Worm (Caenorhabditis elegans) whole organism, L1 larva: ENCODE results near the gene tag-89.

Source experiments
- C04F5.9 ChIP-seq: sonication (generic microtip); optimal IDR thresholded peaks from 2 replicates; lab custom pipeline; 2016; ENCODE audit warnings: missing genetic modification characterization, missing compliant biosample characterization
- C34B4.2 ChIP-seq: sonication (generic microtip); optimal IDR thresholded peaks from 2 replicates; lab custom pipeline; 2017; ENCODE audit warnings: mild to moderate bottlenecking, missing genetic modification characterization, missing compliant biosample characterization
- aha-1 ChIP-seq: fragments of 150-350 bp; optimal IDR thresholded peaks from 2 replicates; lab custom pipeline; 2014; ENCODE audit warnings: missing biosample characterization, missing genetic modification characterization
- ceh-82 ChIP-seq, 3 experiments: fragments of 150-350 bp in 1 of 3; sonication (generic microtip) in 2 of 3; optimal IDR thresholded peaks; 2 replicates each; lab custom pipeline; 2014 to 2017; ENCODE audit warnings: missing biosample characterization in 3 of 3, missing genetic modification characterization in 3 of 3
- ces-1 ChIP-seq: fragments of 150-350 bp; optimal IDR thresholded peaks from 2 replicates; lab custom pipeline; 2014; ENCODE audit warnings: missing biosample characterization, missing genetic modification reagents, missing genetic modification characterization
- dsc-1 ChIP-seq: sonication (generic microtip); optimal IDR thresholded peaks from 2 replicates; lab custom pipeline; 2016; ENCODE audit warnings: mild to moderate bottlenecking, missing genetic modification characterization, missing compliant biosample characterization
- efl-1 ChIP-seq, 4 experiments: fragments of 150-350 bp; optimal IDR thresholded peaks in 3 of 4; peaks in 1 of 4; 1 replicate in 1 of 4; 2 replicates in 3 of 4; lab custom pipeline; 2014; ENCODE audit warnings: missing biosample characterization in 2 of 4, missing genetic modification characterization in 2 of 4, missing genetic modification reagents in 2 of 4
- egl-13 ChIP-seq: sonication (generic microtip); optimal IDR thresholded peaks from 2 replicates; lab custom pipeline; 2016; ENCODE audit warnings: missing genotype, missing genetic modification reagents, missing genetic modification characterization, missing compliant biosample characterization
- elt-2 ChIP-seq: sonication (generic microtip); optimal IDR thresholded peaks from 2 replicates; lab custom pipeline; 2016; ENCODE audit warnings: missing genetic modification characterization, mild to moderate bottlenecking, inconsistent platforms, missing compliant biosample characterization, missing genetic modification reagents
- elt-3 ChIP-seq, 6 experiments: fragments of 150-350 bp in 1 of 6; sonication (generic microtip); optimal IDR thresholded peaks; 2 replicates each; lab custom pipeline; 2017 to 2018; ENCODE audit warnings: missing biosample characterization in 6 of 6, missing genetic modification characterization in 6 of 6, inconsistent platforms in 1 of 6
- ets-5 ChIP-seq: fragments of 200-800 bp; sonication (Bioruptor generic); IDR thresholded peaks from 2 replicates; pipeline ENCODE4 v1.3.6; 2022; ENCODE audit warnings: missing genetic modification characterization, missing compliant biosample characterization
- fkh-8 ChIP-seq: sonication (generic microtip); optimal IDR thresholded peaks from 2 replicates; lab custom pipeline; 2016; ENCODE audit warnings: mild to moderate bottlenecking, missing genetic modification characterization, missing compliant biosample characterization
- lin-14 ChIP-seq: fragments of 200-800 bp; sonication (Bioruptor generic); optimal IDR thresholded peaks from 2 replicates; lab custom pipeline; 2018; ENCODE audit warnings: mild to moderate bottlenecking, missing genetic modification characterization, moderate library complexity, missing compliant biosample characterization
- lsy-2 ChIP-seq, 2 experiments: fragments of 150-350 bp; optimal IDR thresholded peaks; 2 replicates each; lab custom pipeline; 2014; ENCODE audit warnings: missing biosample characterization in 2 of 2, missing genetic modification characterization in 2 of 2
- mdl-1 ChIP-seq, 2 experiments: fragments of 150-350 bp; optimal IDR thresholded peaks; 2 replicates each; lab custom pipeline; 2014 to 2017; ENCODE audit warnings: missing biosample characterization in 2 of 2, missing genetic modification characterization in 2 of 2, inconsistent platforms in 1 of 2
- mef-2 ChIP-seq: fragments of 150-350 bp; optimal IDR thresholded peaks from 2 replicates; lab custom pipeline; 2014; ENCODE audit warnings: missing biosample characterization, missing genetic modification characterization
- mep-1 ChIP-seq: fragments of 150-350 bp; optimal IDR thresholded peaks from 2 replicates; lab custom pipeline; 2014; ENCODE audit warnings: missing biosample characterization, missing genetic modification characterization
- nhr-12 ChIP-seq: sonication (generic microtip); optimal IDR thresholded peaks from 2 replicates; lab custom pipeline; 2017; ENCODE audit warnings: missing biosample characterization, missing genetic modification characterization
- nhr-19 ChIP-seq: fragments of 200-800 bp; sonication (Bioruptor generic); conservative IDR thresholded peaks from 2 replicates; pipeline ENCODE4 v1.3.6; 2022; ENCODE audit warnings: missing genetic modification characterization, missing compliant biosample characterization
- nhr-28 ChIP-seq: fragments of 150-350 bp; optimal IDR thresholded peaks from 2 replicates; lab custom pipeline; 2014; ENCODE audit warnings: missing biosample characterization, missing genetic modification characterization
- nhr-47 ChIP-seq: sonication (generic microtip); optimal IDR thresholded peaks from 2 replicates; lab custom pipeline; 2016; ENCODE audit warnings: mild to moderate bottlenecking, missing genetic modification characterization, moderate library complexity, missing compliant biosample characterization
- nhr-71 ChIP-seq: sonication (generic microtip); optimal IDR thresholded peaks from 2 replicates; lab custom pipeline; 2016; ENCODE audit warnings: mild to moderate bottlenecking, missing genetic modification characterization, moderate library complexity, missing compliant biosample characterization
- nhr-76 ChIP-seq: sonication (generic microtip); optimal IDR thresholded peaks from 2 replicates; lab custom pipeline; 2017; ENCODE audit warnings: missing biosample characterization, missing genetic modification characterization
- nhr-77 ChIP-seq: fragments of 150-350 bp; optimal IDR thresholded peaks from 2 replicates; lab custom pipeline; 2014; ENCODE audit warnings: missing biosample characterization, missing genetic modification characterization
- nhr-90 ChIP-seq: sonication (generic microtip); optimal IDR thresholded peaks from 2 replicates; lab custom pipeline; 2016; ENCODE audit warnings: mild to moderate bottlenecking, missing genetic modification characterization, missing compliant biosample characterization; ENCODE audit not compliant: poor library complexity
- pqm-1 ChIP-seq: sonication (generic microtip); optimal IDR thresholded peaks from 3 replicates; lab custom pipeline; 2017; ENCODE audit warnings: missing biosample characterization, missing genetic modification characterization
- skn-1 ChIP-seq: fragments of 150-350 bp; optimal IDR thresholded peaks from 2 replicates; lab custom pipeline; 2014; ENCODE audit warnings: missing biosample characterization, missing genetic modification characterization
- unc-130 ChIP-seq: fragments of 150-350 bp; optimal IDR thresholded peaks from 2 replicates; lab custom pipeline; 2017; ENCODE audit warnings: missing biosample characterization, missing genetic modification characterization, inconsistent platforms
- unc-30 ChIP-seq: sonication (generic microtip); optimal IDR thresholded peaks from 2 replicates; lab custom pipeline; 2017; ENCODE audit warnings: missing biosample characterization, missing genetic modification characterization
- unc-62 ChIP-seq: fragments of 150-350 bp; optimal IDR thresholded peaks from 2 replicates; lab custom pipeline; 2014; ENCODE audit warnings: missing biosample characterization, missing genetic modification reagents, missing genetic modification characterization
- unc-86 ChIP-seq: sonication (generic microtip); optimal IDR thresholded peaks from 2 replicates; lab custom pipeline; 2016; ENCODE audit warnings: missing genetic modification characterization, missing compliant biosample characterization
- xbp-1 ChIP-seq: sonication (generic microtip); optimal IDR thresholded peaks from 2 replicates; lab custom pipeline; 2016; ENCODE audit warnings: missing genetic modification characterization, missing compliant biosample characterization
- zag-1 ChIP-seq: fragments of 150-350 bp; optimal IDR thresholded peaks from 2 replicates; lab custom pipeline; 2014; ENCODE audit warnings: missing biosample characterization, missing genetic modification characterization
- ztf-11 ChIP-seq, 2 experiments: sonication (generic microtip); optimal IDR thresholded peaks; 2 replicates each; lab custom pipeline; 2016 to 2017; ENCODE audit warnings: missing genetic modification characterization in 2 of 2, missing biosample characterization in 1 of 2, missing compliant biosample characterization in 1 of 2
- ztf-4 ChIP-seq: fragments of 150-350 bp; optimal IDR thresholded peaks from 2 replicates; lab custom pipeline; 2014; ENCODE audit warnings: missing biosample characterization, missing genetic modification characterization

Gene tag-89

ce11 chrIV:11394243-11394642 lies at the start of gene tag-89:
Gene tag-89, plus strand, starts transcription at chrIV:11394543.
- no peak for TF ChIP-seq unc-62 (GFP tag; lab: Kevin White, UChicago)
- TF ChIP-seq unc-86 (tag; lab: Kevin White, UChicago) = no peak
- no peak for TF ChIP-seq ztf-4 (tag; lab: Kevin White, UChicago)
- TF ChIP-seq nhr-71 (tag; lab: Kevin White, UChicago) = no peak
- TF ChIP-seq nhr-19 (GFP tag; lab: Robert Waterston, UW) = no peak
- TF ChIP-seq C04F5.9 (tag; lab: Kevin White, UChicago) = no peak
- TF ChIP-seq, all 84 proteins: peak for 0

ce11 chrIV:11347275-11347674 lies 47.1 kb upstream of the tag-89 start:
- peak; percentile 57 for TF ChIP-seq fkh-8 (tag; lab: Kevin White, UChicago)
- TF ChIP-seq ets-5 (GFP tag; lab: Robert Waterston, UW) = no peak
- TF ChIP-seq ztf-11 (tag; optimal IDR thresholded peaks at IDR 0.05; lab: Kevin White, UChicago) = no peak
- no peak for TF ChIP-seq unc-130 (tag; lab: Kevin White, UChicago)
- TF ChIP-seq efl-1 (optimal IDR thresholded peaks at IDR 0.05; lab: Kevin White, UChicago) = no peak
- TF ChIP-seq efl-1 (GFP tag; optimal IDR thresholded peaks at IDR 0.05 in 1 of 2; lab: Kevin White, UChicago) = no peak
- peak; percentile 63 for TF ChIP-seq dsc-1 (tag; lab: Kevin White, UChicago)
- TF ChIP-seq mef-2 = peak; percentile 6
- no peak for TF ChIP-seq unc-30
- peak; percentile 11 for TF ChIP-seq nhr-47

- no peak for TF ChIP-seq mdl-1 (tag; optimal IDR thresholded peaks at IDR 0.05; lab: Kevin White, UChicago)
- TF ChIP-seq lin-14 (GFP tag; lab: Kevin White, UChicago) = peak; percentile 34
- TF ChIP-seq, all 84 proteins: peak for 1
These were observed 45.5 kb upstream of the tag-89 start for ce11 chrIV:11348822-11349221.

- TF ChIP-seq unc-86 (tag; lab: Kevin White, UChicago) (peak; percentile 7), nhr-77 (tag; lab: Kevin White, UChicago) (no peak), ztf-4 (tag; lab: Kevin White, UChicago) (no peak), aha-1 (tag; lab: Kevin White, UChicago) (no peak), C04F5.9 (tag; lab: Kevin White, UChicago) (no peak), mdl-1 (tag; optimal IDR thresholded peaks at IDR 0.05; lab: Kevin White, UChicago) (no peak), nhr-90 (tag; lab: Kevin White, UChicago) (no peak), skn-1 (tag; lab: Kevin White, UChicago) (no peak), nhr-71 (tag; lab: Kevin White, UChicago) (peak; percentile 37), dsc-1 (tag; lab: Kevin White, UChicago) (peak; percentile 55), egl-13 (tag; lab: Kevin White, UChicago) (no peak), ceh-82 (tag; optimal IDR thresholded peaks at IDR 0.05; lab: Kevin White, UChicago) (peak in 1 of 3 experiments; percentile 1), xbp-1 (no peak), pqm-1 (no peak), nhr-12 (tag; lab: Kevin White, UChicago) (no peak), lsy-2 (tag; optimal IDR thresholded peaks at IDR 0.05; lab: Kevin White, UChicago) (peak; percentile 0 to 28), elt-3 (tag; optimal IDR thresholded peaks at IDR 0.05; lab: Kevin White, UChicago) (no peak), elt-2 (tag; lab: Kevin White, UChicago) (no peak), mep-1 (tag; lab: Kevin White, UChicago) (no peak), nhr-76 (tag; lab: Kevin White, UChicago) (no peak), nhr-28 (tag; lab: Kevin White, UChicago) (no peak), nhr-47 (peak; percentile 53), C34B4.2 (no peak), mef-2 (peak; percentile 7), zag-1 (tag; lab: Kevin White, UChicago) (no peak), ces-1 (GFP tag; lab: Kevin White, UChicago) (no peak), lin-14 (GFP tag; lab: Kevin White, UChicago) (peak; percentile 62)
These were observed 44.6 kb upstream of the tag-89 start for ce11 chrIV:11349747-11350146.
